Fruit fly (Drosophila melanogaster): ENCODE measurements around the gene Jhbp5.

DNA sequence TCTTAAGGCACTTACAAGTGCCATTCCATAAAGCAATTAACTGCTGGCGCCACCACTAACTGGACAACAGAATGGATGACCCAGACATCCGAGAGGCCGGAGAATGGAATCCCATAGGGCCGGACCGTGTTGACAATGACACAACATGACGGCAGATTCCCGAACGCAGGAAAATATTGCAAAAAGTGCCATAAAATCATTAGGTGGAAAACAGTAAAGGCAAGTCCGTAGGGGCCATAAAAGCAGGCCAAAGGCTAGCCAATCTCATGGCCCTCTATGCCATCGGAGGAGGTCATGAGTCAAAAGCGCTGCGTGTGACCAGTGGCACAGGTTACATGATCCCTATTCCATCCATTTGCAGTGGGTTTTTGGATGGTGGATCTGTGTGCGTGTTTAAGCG lies 17.3 kb downstream of the Jhbp5 start:
- no peak for TF ChIP-seq Pif1A (GFP tag; optimal IDR thresholded peaks at IDR 0.05)
- no peak for TF ChIP-seq CG32121 (GFP tag; IDR thresholded peaks at IDR 0.05)
- TF ChIP-seq Ets98B (GFP tag; IDR thresholded peaks at IDR 0.05): no peak
- no peak for TF ChIP-seq CG10348 (GFP tag; IDR thresholded peaks at IDR 0.05)
- no peak for TF ChIP-seq CG4496 (GFP tag; IDR thresholded peaks at IDR 0.05)
- no peak for TF ChIP-seq EcR (GFP tag; optimal IDR thresholded peaks at IDR 0.05)
- TF ChIP-seq Pif1B (GFP tag; optimal IDR thresholded peaks at IDR 0.05): no peak
